Fruit fly (Drosophila melanogaster) whole organism, embryonic: ENCODE data around the gene Muc26B.

Experiments
- CG10565 ChIP-seq: fragments of 200-800 bp; sonication (Bioruptor generic); optimal IDR thresholded peaks from 3 replicates; lab custom pipeline; 2016; ENCODE audit warnings: missing biosample characterization, mild to moderate bottlenecking, missing genetic modification characterization
- CG13287 ChIP-seq: fragments of 200-800 bp; sonication (Bioruptor generic); IDR thresholded peaks from 2 replicates; pipeline ENCODE4 v1.3.6; 2022; ENCODE audit warnings: missing biosample characterization, missing genetic modification characterization; ENCODE audit not compliant: partially characterized antibody
- CG13296 ChIP-seq: fragments of 200-800 bp; sonication (Bioruptor generic); optimal IDR thresholded peaks from 3 replicates; lab custom pipeline; 2018; ENCODE audit warnings: missing biosample characterization, mild to moderate bottlenecking, missing genetic modification characterization
- CG13624 ChIP-seq: fragments of 200-800 bp; sonication (Bioruptor generic); optimal IDR thresholded peaks from 2 replicates; lab custom pipeline; 2016; ENCODE audit warnings: missing biosample characterization, missing genetic modification characterization
- CG14441 ChIP-seq: fragments of 200-800 bp; sonication (Bioruptor generic); IDR thresholded peaks from 2 replicates; pipeline ENCODE4 v1.3.6; 2022; ENCODE audit warnings: missing biosample characterization, missing genetic modification characterization
- CG14710 ChIP-seq: fragments of 200-800 bp; sonication (Bioruptor generic); optimal IDR thresholded peaks from 3 replicates; lab custom pipeline; 2019; ENCODE audit warnings: missing biosample characterization, mild to moderate bottlenecking, missing genetic modification characterization, moderate library complexity
- CG15514 ChIP-seq: fragments of 200-800 bp; sonication (Bioruptor generic); optimal IDR thresholded peaks from 3 replicates; lab custom pipeline; 2017; ENCODE audit warnings: missing biosample characterization, missing genetic modification characterization, mild to moderate bottlenecking, moderate library complexity, missing genetic modification reagents
- CG1603 ChIP-seq: fragments of 200-800 bp; sonication (Bioruptor generic); optimal IDR thresholded peaks from 2 replicates; lab custom pipeline; 2019; ENCODE audit warnings: missing biosample characterization, mild to moderate bottlenecking, missing genetic modification characterization, moderate library complexity
- CG1647 ChIP-seq: fragments of 200-800 bp; sonication (Bioruptor generic); optimal IDR thresholded peaks from 3 replicates; lab custom pipeline; 2016; ENCODE audit warnings: missing biosample characterization, missing genetic modification characterization
- CG16813 ChIP-seq: fragments of 200-800 bp; sonication (Bioruptor generic); IDR thresholded peaks from 3 replicates; pipeline ENCODE4 v1.3.6; 2022; ENCODE audit warnings: missing biosample characterization, missing genetic modification characterization; ENCODE audit not compliant: partially characterized antibody
- CG17912 ChIP-seq: fragments of 200-800 bp; sonication (Bioruptor generic); optimal IDR thresholded peaks from 2 replicates; lab custom pipeline; 2018; ENCODE audit warnings: missing biosample characterization, mild to moderate bottlenecking, missing genetic modification characterization
- CG18476 ChIP-seq: fragments of 200-800 bp; sonication (Bioruptor generic); optimal IDR thresholded peaks from 2 replicates; lab custom pipeline; 2016; ENCODE audit warnings: missing biosample characterization, mild to moderate bottlenecking, missing genetic modification characterization
- CG33213 ChIP-seq: fragments of 200-800 bp; sonication (Bioruptor generic); optimal IDR thresholded peaks from 3 replicates; lab custom pipeline; 2016; ENCODE audit warnings: missing biosample characterization, missing genetic modification characterization
- CG3847 ChIP-seq: fragments of 200-800 bp; sonication (Bioruptor generic); IDR thresholded peaks from 2 replicates; pipeline ENCODE4 v1.3.6; 2022; ENCODE audit warnings: missing biosample characterization, missing genetic modification characterization
- CG4617 ChIP-seq: fragments of 200-800 bp; sonication (Bioruptor generic); optimal IDR thresholded peaks from 3 replicates; lab custom pipeline; 2016; ENCODE audit warnings: missing biosample characterization, missing genetic modification characterization, borderline replicate concordance
- CG6175 ChIP-seq: fragments of 200-800 bp; sonication (Bioruptor generic); IDR thresholded peaks from 3 replicates; pipeline ENCODE4 v1.3.6; 2022; ENCODE audit warnings: missing biosample characterization, missing genetic modification characterization
- CG6765 ChIP-seq: fragments of 200-800 bp; sonication (Bioruptor generic); optimal IDR thresholded peaks from 3 replicates; lab custom pipeline; 2017; ENCODE audit warnings: missing biosample characterization, mild to moderate bottlenecking, missing genetic modification characterization
- CG7963 ChIP-seq: fragments of 200-800 bp; sonication (Bioruptor generic); IDR thresholded peaks from 3 replicates; pipeline ENCODE4 v1.3.6; 2022; ENCODE audit warnings: missing biosample characterization, missing genetic modification characterization; ENCODE audit not compliant: partially characterized antibody
- CG9727 ChIP-seq: fragments of 200-800 bp; sonication (Bioruptor generic); optimal IDR thresholded peaks from 3 replicates; lab custom pipeline; 2017; ENCODE audit warnings: missing biosample characterization, mild to moderate bottlenecking, missing genetic modification characterization
- CTCF ChIP-seq: fragments of 200-800 bp; sonication (Bioruptor generic); optimal IDR thresholded peaks from 2 replicates; lab custom pipeline; 2017; ENCODE audit warnings: missing biosample characterization, mild to moderate bottlenecking, missing genetic modification characterization, moderate library complexity
- Dll ChIP-seq: fragments of 200-800 bp; sonication (Bioruptor generic); IDR thresholded peaks from 4 replicates; pipeline ENCODE4 v1.3.6; 2022; ENCODE audit warnings: missing biosample characterization, missing genetic modification characterization; ENCODE audit not compliant: partially characterized antibody
- E2f2 ChIP-seq: fragments of 200-800 bp; sonication (Bioruptor generic); IDR thresholded peaks from 2 replicates; pipeline ENCODE4 v1.3.6; 2022; ENCODE audit warnings: missing biosample characterization, missing genetic modification characterization
- Elba2 ChIP-seq: fragments of 200-800 bp; sonication (Bioruptor generic); optimal IDR thresholded peaks from 3 replicates; lab custom pipeline; 2016; ENCODE audit warnings: missing biosample characterization, missing genetic modification characterization
- Ets97D ChIP-seq: fragments of 200-800 bp; sonication (Bioruptor generic); optimal IDR thresholded peaks from 3 replicates; lab custom pipeline; 2016; ENCODE audit warnings: missing biosample characterization, missing genetic modification characterization
- HLH3B ChIP-seq: fragments of 200-800 bp; sonication (Bioruptor generic); IDR thresholded peaks from 2 replicates; pipeline ENCODE4 v1.3.6; 2022; ENCODE audit warnings: missing biosample characterization, missing genetic modification characterization
- Lim3 ChIP-seq: fragments of 200-800 bp; sonication (Bioruptor generic); IDR thresholded peaks from 2 replicates; pipeline ENCODE4 v1.3.6; 2022; ENCODE audit warnings: missing biosample characterization, missing genetic modification characterization
- MBD-R2 ChIP-seq: fragments of 200-800 bp; sonication (Bioruptor generic); IDR thresholded peaks from 2 replicates; pipeline ENCODE4 v1.3.6; 2022; ENCODE audit warnings: missing biosample characterization, missing genetic modification characterization
- MESR4 ChIP-seq: fragments of 200-800 bp; sonication (Bioruptor generic); optimal IDR thresholded peaks from 2 replicates; lab custom pipeline; 2018; ENCODE audit warnings: missing biosample characterization, mild to moderate bottlenecking, missing genetic modification characterization, moderate library complexity
- Med ChIP-seq: fragments of 200-800 bp; sonication (Bioruptor generic); peaks from one replicate; lab custom pipeline; 2016; ENCODE audit warnings: missing biosample characterization, missing genetic modification characterization, mild to moderate bottlenecking, inconsistent platforms, moderate library complexity
- PHDP ChIP-seq: fragments of 200-800 bp; sonication (Bioruptor generic); optimal IDR thresholded peaks from 3 replicates; lab custom pipeline; 2018; ENCODE audit warnings: missing biosample characterization, mild to moderate bottlenecking, missing genetic modification characterization, moderate library complexity
- Vsx1 ChIP-seq: fragments of 200-800 bp; sonication (Bioruptor generic); optimal IDR thresholded peaks from 2 replicates; lab custom pipeline; 2017; ENCODE audit warnings: missing biosample characterization, mild to moderate bottlenecking, missing genetic modification characterization, missing genetic modification reagents
- ase ChIP-seq: fragments of 200-800 bp; sonication (Bioruptor generic); IDR thresholded peaks from 3 replicates; pipeline ENCODE4 v1.3.6; 2022; ENCODE audit warnings: missing biosample characterization, missing genetic modification characterization
- dm ChIP-seq: fragments of 200-800 bp; sonication (Bioruptor generic); optimal IDR thresholded peaks from 3 replicates; lab custom pipeline; 2016; ENCODE audit warnings: missing biosample characterization, missing genetic modification characterization
- fd64A ChIP-seq: fragments of 200-800 bp; sonication (Bioruptor generic); optimal IDR thresholded peaks from 3 replicates; lab custom pipeline; 2018; ENCODE audit warnings: missing biosample characterization, mild to moderate bottlenecking, missing genetic modification characterization
- fru ChIP-seq: fragments of >200 bp; optimal IDR thresholded peaks from 2 replicates; lab custom pipeline; 2017
- gfzf ChIP-seq: fragments of 200-800 bp; sonication (Bioruptor generic); optimal IDR thresholded peaks from 2 replicates; lab custom pipeline; 2016; ENCODE audit warnings: missing biosample characterization, mild to moderate bottlenecking, missing genetic modification characterization, moderate library complexity
- maf-S ChIP-seq: fragments of 200-800 bp; sonication (Bioruptor generic); optimal IDR thresholded peaks from 2 replicates; lab custom pipeline; 2016; ENCODE audit warnings: missing biosample characterization, missing genetic modification characterization
- mam ChIP-seq: fragments of 200-800 bp; sonication (Bioruptor generic); optimal IDR thresholded peaks from 3 replicates; lab custom pipeline; 2016; ENCODE audit warnings: missing biosample characterization, missing genetic modification characterization
- odd ChIP-seq: fragments of 200-800 bp; sonication (Bioruptor generic); optimal IDR thresholded peaks from 2 replicates; lab custom pipeline; 2017; ENCODE audit warnings: missing biosample characterization, mild to moderate bottlenecking, missing genetic modification characterization
- pfk ChIP-seq: fragments of 200-800 bp; sonication (Bioruptor generic); optimal IDR thresholded peaks from 2 replicates; lab custom pipeline; 2018; ENCODE audit warnings: missing biosample characterization, mild to moderate bottlenecking, missing genetic modification characterization, moderate library complexity
- phol ChIP-seq: fragments of 200-800 bp; sonication (Bioruptor generic); optimal IDR thresholded peaks from 3 replicates; lab custom pipeline; 2018; ENCODE audit warnings: missing biosample characterization, mild to moderate bottlenecking, missing genetic modification characterization, moderate library complexity
- pros ChIP-seq: fragments of 200-800 bp; sonication (Bioruptor generic); optimal IDR thresholded peaks from 3 replicates; lab custom pipeline; 2019; ENCODE audit warnings: missing biosample characterization, mild to moderate bottlenecking, missing genetic modification characterization, moderate library complexity
- pzg ChIP-seq: fragments of 200-800 bp; sonication (Bioruptor generic); optimal IDR thresholded peaks from 3 replicates; lab custom pipeline; 2018; ENCODE audit warnings: missing biosample characterization, mild to moderate bottlenecking, missing genetic modification characterization, moderate library complexity
- sens ChIP-seq: fragments of 200-800 bp; sonication (Bioruptor generic); peaks from one replicate; lab custom pipeline; 2016; ENCODE audit warnings: missing biosample characterization, missing genetic modification characterization
- sob ChIP-seq: fragments of 200-800 bp; sonication (Bioruptor generic); IDR thresholded peaks from 2 replicates; pipeline ENCODE4 v1.3.6; 2022; ENCODE audit warnings: missing biosample characterization, missing genetic modification characterization
- ssp ChIP-seq: fragments of 200-800 bp; sonication (Bioruptor generic); IDR thresholded peaks from 2 replicates; pipeline ENCODE4 v1.3.6; 2022; ENCODE audit warnings: missing biosample characterization, missing genetic modification characterization
- stwl ChIP-seq: fragments of 200-800 bp; sonication (Bioruptor generic); optimal IDR thresholded peaks from 3 replicates; lab custom pipeline; 2018; ENCODE audit warnings: missing biosample characterization, mild to moderate bottlenecking, missing genetic modification characterization, moderate library complexity
- trem ChIP-seq: fragments of 200-800 bp; optimal IDR thresholded peaks from 3 replicates; lab custom pipeline; 2019; ENCODE audit warnings: missing biosample characterization, mild to moderate bottlenecking, missing genetic modification characterization, moderate library complexity
- vnd ChIP-seq: fragments of 200-800 bp; sonication (Bioruptor generic); IDR thresholded peaks from 3 replicates; pipeline ENCODE4 v1.3.6; 2022; ENCODE audit warnings: missing biosample characterization, missing genetic modification characterization; ENCODE audit not compliant: partially characterized antibody
- zen2 ChIP-seq: fragments of 200-800 bp; sonication (Bioruptor generic); IDR thresholded peaks from 3 replicates; pipeline ENCODE4 v1.3.6; 2022; ENCODE audit warnings: missing biosample characterization, missing genetic modification characterization; ENCODE audit not compliant: partially characterized antibody

The Muc26B gene

dm6 chr2L:6124815-6125214 lies 27.0 kb upstream of the Muc26B start, which contains the start of gene Arpc4 (continued):
- no peak for TF ChIP-seq CG18476

- TF ChIP-seq Med (GFP tag; lab: Kevin White, UChicago): peak; percentile 57
- TF ChIP-seq trem (tag; lab: Kevin White, UChicago): peak; percentile 74
- no peak for TF ChIP-seq CG17912
- no peak for TF ChIP-seq CG10565 (GFP tag; lab: Kevin White, UChicago)
- TF ChIP-seq phol (tag; lab: Kevin White, UChicago): peak; percentile 40
- no peak for TF ChIP-seq CG9727 (GFP tag; lab: Kevin White, UChicago)
- no peak for TF ChIP-seq fd64A
- no peak for TF ChIP-seq CG14441 (GFP tag; lab: Robert Waterston, UW)
- TF ChIP-seq Elba2: no peak
- TF ChIP-seq CG16813: no peak
- TF ChIP-seq MESR4 (GFP tag; lab: Kevin White, UChicago): peak; percentile 16
- no peak for TF ChIP-seq dm
- no peak for TF ChIP-seq PHDP (tag; lab: Kevin White, UChicago)
- peak; percentile 14 for TF ChIP-seq Ets97D (GFP tag; lab: Kevin White, UChicago)
- TF ChIP-seq fru: no peak
- TF ChIP-seq CG13296 (GFP tag; lab: Kevin White, UChicago): no peak
- TF ChIP-seq E2f2: peak; percentile 74
- TF ChIP-seq CG4617 (GFP tag; lab: Kevin White, UChicago): peak; percentile 26
- peak; percentile 84 for TF ChIP-seq stwl (tag; lab: Kevin White, UChicago)
- TF ChIP-seq CTCF (GFP tag; lab: Kevin White, UChicago): peak; percentile 38
- TF ChIP-seq CG13287 (GFP tag; lab: Robert Waterston, UW): peak; percentile 48; the same call in 1 of the 2 replicates
- no peak for TF ChIP-seq CG1647 (GFP tag; lab: Kevin White, UChicago)
- peak; percentile 50 for TF ChIP-seq pzg (GFP tag; lab: Kevin White, UChicago)
- TF ChIP-seq CG33213 (GFP tag; lab: Kevin White, UChicago): peak; percentile 1
- TF ChIP-seq sob (GFP tag; lab: Robert Waterston, UW): no peak
- TF ChIP-seq MBD-R2 (GFP tag; lab: Robert Waterston, UW): peak; percentile 75
- peak; percentile 17 for TF ChIP-seq pfk
- TF ChIP-seq CG14710 (tag; lab: Kevin White, UChicago): peak; percentile 16
- no peak for TF ChIP-seq zen2
- no peak for TF ChIP-seq CG6175 (GFP tag; lab: Robert Waterston, UW)
- peak; percentile 6 for TF ChIP-seq sens (GFP tag; lab: Kevin White, UChicago)
- no peak for TF ChIP-seq mam (GFP tag; lab: Kevin White, UChicago)
- no peak for TF ChIP-seq Lim3 (GFP tag; lab: Robert Waterston, UW)
- TF ChIP-seq CG7963 (GFP tag; lab: Robert Waterston, UW): no peak
- no peak for TF ChIP-seq ase (GFP tag; lab: Robert Waterston, UW)
- TF ChIP-seq ssp (GFP tag; lab: Robert Waterston, UW): no peak
- TF ChIP-seq odd (GFP tag; lab: Kevin White, UChicago): no peak
- TF ChIP-seq Dll (GFP tag; lab: Robert Waterston, UW): 0 out of 4 replicates have a peak, but pooled peaks have one; percentile 11
- TF ChIP-seq vnd (GFP tag; lab: Robert Waterston, UW): no peak
- TF ChIP-seq gfzf (GFP tag; lab: Kevin White, UChicago): peak; percentile 84
- no peak for TF ChIP-seq CG6765 (GFP tag; lab: Kevin White, UChicago)
- no peak for TF ChIP-seq Vsx1 (GFP tag; lab: Kevin White, UChicago)
- TF ChIP-seq maf-S (GFP tag; lab: Kevin White, UChicago): no peak
- TF ChIP-seq CG15514 (GFP tag; lab: Kevin White, UChicago): peak; percentile 52
- no peak for TF ChIP-seq HLH3B (GFP tag; lab: Robert Waterston, UW)
- TF ChIP-seq CG1603 (tag; lab: Kevin White, UChicago): peak; percentile 61
- no peak for TF ChIP-seq CG3847 (GFP tag; lab: Robert Waterston, UW)
- TF ChIP-seq CG13624 (GFP tag; lab: Kevin White, UChicago): no peak
- no peak for TF ChIP-seq pros (GFP tag; lab: Kevin White, UChicago)
These were observed 24.3 kb upstream of the Muc26B start, which contains the start of gene WDR79 for dm6 chr2L:6127478-6127877. Gene WDR79, minus strand, starts transcription at chr2L:6127775.
